In genomic region chrII:13447166-13447643, ce11 we compare ENCODE assay signal across 3 worm cellular contexts.
TF ChIP-seq lines count a peak whose summit lies in the region.

tbc-14 (minus strand) TSS chrII:13447593.

TF ChIP-seq in whole organism, L3 larva, 47 proteins besides CTCF, POLR2A, EP300 and RAD21:
- peak; percentile 57 for TF ChIP-seq ceh-28 (tag; optimal IDR thresholded peaks at IDR 0.05; lab: Kevin White, UChicago)
- no peak for TF ChIP-seq ama-1 (optimal IDR thresholded peaks at IDR 0.05; lab: Kevin White, UChicago)
- no peak for TF ChIP-seq aly-2 (tag; optimal IDR thresholded peaks at IDR 0.05; lab: Kevin White, UChicago)
- TF ChIP-seq elt-2 (tag; optimal IDR thresholded peaks at IDR 0.05; lab: Kevin White, UChicago), result no peak
- TF ChIP-seq zag-1 (tag; optimal IDR thresholded peaks at IDR 0.05; lab: Kevin White, UChicago), result no peak
- no peak for TF ChIP-seq nhr-23 (tag; optimal IDR thresholded peaks at IDR 0.05; lab: Kevin White, UChicago)
- TF ChIP-seq tbx-2 (tag; optimal IDR thresholded peaks at IDR 0.05; lab: Kevin White, UChicago), result no peak

TF ChIP-seq in whole organism, L4 larva, 104 proteins besides CTCF, POLR2A, EP300 and RAD21:
- TF ChIP-seq ceh-20 (GFP tag; IDR thresholded peaks at IDR 0.05; lab: Robert Waterston, UW) (no peak), ceh-28 (tag; optimal IDR thresholded peaks at IDR 0.05; lab: Kevin White, UChicago) (peak; percentile 44)

TF ChIP-seq in whole organism, midembryonic, 9 proteins besides CTCF, POLR2A, EP300 and RAD21:
- TF ChIP-seq tab-1 (GFP tag; IDR thresholded peaks at IDR 0.05; lab: Robert Waterston, UW) (no peak), ztf-29 (GFP tag; IDR thresholded peaks at IDR 0.05; lab: Robert Waterston, UW) (no peak), ztf-23 (GFP tag; IDR thresholded peaks at IDR 0.05; lab: Robert Waterston, UW) (no peak), T22C8.4 (GFP tag; IDR thresholded peaks at IDR 0.05; lab: Robert Waterston, UW) (peak; percentile 75)

Comparison
In these comparisons a context has a peak if more than half of its experiments do, and no peak if none do; other contexts are left out.
1. Of the 28 proteins assayed by ChIP-seq in both whole organism, L4 larva and whole organism, L3 larva: peak only in whole organism, L4 larva: none; only in whole organism, L3 larva: none; in both: ceh-28; in neither: 27.